Fruit fly (Drosophila melanogaster) whole organism, embryonic: ENCODE results near the gene CG9302.

Experiments
- Awh ChIP-seq: fragments of 200-800 bp; sonication (Bioruptor generic); IDR thresholded peaks from 2 replicates; pipeline ENCODE4, ENCODE4 v1.3.6; 2022; ENCODE audit warnings: missing biosample characterization, missing genetic modification characterization
- BEAF-32 ChIP-seq: fragments of 200-800 bp; sonication (Bioruptor generic); optimal IDR thresholded peaks from 3 replicates; lab custom pipeline; 2017; ENCODE audit warnings: missing biosample characterization, missing genetic modification characterization, mild to moderate bottlenecking, moderate library complexity, missing genetic modification reagents
- CG11398 ChIP-seq: fragments of 200-800 bp; sonication (Bioruptor generic); optimal IDR thresholded peaks from 2 replicates; lab custom pipeline; 2016; ENCODE audit warnings: missing biosample characterization, missing genetic modification characterization
- CG1233 ChIP-seq: fragments of 200-800 bp; sonication (Bioruptor generic); optimal IDR thresholded peaks from 4 replicates; lab custom pipeline; 2018; ENCODE audit warnings: missing biosample characterization, mild to moderate bottlenecking, missing genetic modification characterization
- CG13287 ChIP-seq: fragments of 200-800 bp; sonication (Bioruptor generic); IDR thresholded peaks from 2 replicates; pipeline ENCODE4 v1.3.6; 2022; ENCODE audit warnings: missing biosample characterization, missing genetic modification characterization; ENCODE audit not compliant: partially characterized antibody
- CG15011 ChIP-seq: fragments of 200-800 bp; sonication (Bioruptor generic); optimal IDR thresholded peaks from 3 replicates; lab custom pipeline; 2018; ENCODE audit warnings: missing biosample characterization, mild to moderate bottlenecking, missing genetic modification characterization
- CG15514 ChIP-seq: fragments of 200-800 bp; sonication (Bioruptor generic); optimal IDR thresholded peaks from 3 replicates; lab custom pipeline; 2017; ENCODE audit warnings: missing biosample characterization, missing genetic modification characterization, mild to moderate bottlenecking, moderate library complexity, missing genetic modification reagents
- CG17359 ChIP-seq: fragments of 200-800 bp; sonication (Bioruptor generic); optimal IDR thresholded peaks from 3 replicates; lab custom pipeline; 2018; ENCODE audit warnings: missing biosample characterization, mild to moderate bottlenecking, missing genetic modification characterization, moderate library complexity
- CG17568 ChIP-seq: fragments of 200-800 bp; sonication (Bioruptor generic); optimal IDR thresholded peaks from 2 replicates; lab custom pipeline; 2018; ENCODE audit warnings: missing biosample characterization, mild to moderate bottlenecking, missing genetic modification characterization, moderate library complexity
- CG2129 ChIP-seq: fragments of 200-800 bp; sonication (Bioruptor generic); IDR thresholded peaks from 2 replicates; pipeline ENCODE4 v1.3.6; 2022; ENCODE audit warnings: missing biosample characterization, missing genetic modification characterization; ENCODE audit not compliant: partially characterized antibody
- CG2202 ChIP-seq: fragments of 200-800 bp; sonication (Bioruptor generic); optimal IDR thresholded peaks from 2 replicates; lab custom pipeline; 2018; ENCODE audit warnings: missing biosample characterization, mild to moderate bottlenecking, missing genetic modification characterization
- CG30403 ChIP-seq: fragments of 200-800 bp; sonication (Bioruptor generic); optimal IDR thresholded peaks from 3 replicates; lab custom pipeline; 2016; ENCODE audit warnings: missing biosample characterization, missing genetic modification characterization
- CG4820 ChIP-seq: fragments of 200-800 bp; sonication (Bioruptor generic); optimal IDR thresholded peaks from 3 replicates; lab custom pipeline; 2016; ENCODE audit warnings: missing biosample characterization, missing genetic modification characterization
- CG4854 ChIP-seq: fragments of 200-800 bp; sonication (Bioruptor generic); optimal IDR thresholded peaks from 2 replicates; lab custom pipeline; 2016; ENCODE audit warnings: missing biosample characterization, missing genetic modification characterization, inconsistent platforms
- CG6272 ChIP-seq: fragments of 200-800 bp; sonication (Bioruptor generic); IDR thresholded peaks from 2 replicates; pipeline ENCODE4 v1.3.6; 2022; ENCODE audit warnings: missing biosample characterization, missing genetic modification characterization
- Dll ChIP-seq: fragments of 200-800 bp; sonication (Bioruptor generic); IDR thresholded peaks from 4 replicates; pipeline ENCODE4 v1.3.6; 2022; ENCODE audit warnings: missing biosample characterization, missing genetic modification characterization; ENCODE audit not compliant: partially characterized antibody
- Dp ChIP-seq: fragments of 200-800 bp; sonication (Bioruptor generic); optimal IDR thresholded peaks from 2 replicates; lab custom pipeline; 2018; ENCODE audit warnings: missing biosample characterization, mild to moderate bottlenecking, missing genetic modification characterization, moderate library complexity
- ERR ChIP-seq: fragments of 200-800 bp; sonication (Bioruptor generic); optimal IDR thresholded peaks from 2 replicates; lab custom pipeline; 2016; ENCODE audit warnings: missing biosample characterization, missing genetic modification characterization
- MESR4 ChIP-seq: fragments of 200-800 bp; sonication (Bioruptor generic); optimal IDR thresholded peaks from 2 replicates; lab custom pipeline; 2018; ENCODE audit warnings: missing biosample characterization, mild to moderate bottlenecking, missing genetic modification characterization, moderate library complexity
- Med ChIP-seq: fragments of 200-800 bp; sonication (Bioruptor generic); peaks from one replicate; lab custom pipeline; 2016; ENCODE audit warnings: missing biosample characterization, missing genetic modification characterization, mild to moderate bottlenecking, inconsistent platforms, moderate library complexity
- NK7.1 ChIP-seq: fragments of 200-800 bp; sonication (Bioruptor generic); optimal IDR thresholded peaks from 3 replicates; lab custom pipeline; 2016; ENCODE audit warnings: missing biosample characterization, missing genetic modification characterization
- Oli ChIP-seq: fragments of 200-800 bp; sonication (Bioruptor generic); optimal IDR thresholded peaks from 2 replicates; lab custom pipeline; 2018; ENCODE audit warnings: missing biosample characterization, mild to moderate bottlenecking, missing genetic modification characterization, moderate library complexity
- Pdp1 ChIP-seq, 2 experiments: fragments of 200-800 bp; sonication (Bioruptor generic); optimal IDR thresholded peaks; 3 replicates each; lab custom pipeline; 2016; ENCODE audit warnings: missing biosample characterization in 2 of 2, missing genetic modification characterization in 2 of 2, mild to moderate bottlenecking in 1 of 2, moderate library complexity in 1 of 2
- Side ChIP-seq: fragments of 200-800 bp; sonication (Bioruptor generic); optimal IDR thresholded peaks from 2 replicates; lab custom pipeline; 2016; ENCODE audit warnings: missing biosample characterization, missing genetic modification characterization
- Spps ChIP-seq: fragments of 200-800 bp; sonication (Bioruptor generic); optimal IDR thresholded peaks from 2 replicates; lab custom pipeline; 2018; ENCODE audit warnings: missing biosample characterization, mild to moderate bottlenecking, missing genetic modification characterization
- Sry-β ChIP-seq: fragments of 200-800 bp; sonication (Bioruptor generic); optimal IDR thresholded peaks from 2 replicates; lab custom pipeline; 2018; ENCODE audit warnings: missing biosample characterization, mild to moderate bottlenecking, missing genetic modification characterization, moderate library complexity
- ara ChIP-seq: fragments of 200-800 bp; sonication (Bioruptor generic); IDR thresholded peaks from 2 replicates; pipeline ENCODE4 v1.3.6; 2022; ENCODE audit warnings: missing biosample characterization, missing genetic modification characterization
- en ChIP-seq: fragments of 200-800 bp; sonication (Bioruptor generic); optimal IDR thresholded peaks from 2 replicates; lab custom pipeline; 2016; ENCODE audit warnings: missing biosample characterization, missing genetic modification characterization
- fd96Cb ChIP-seq: fragments of 200-800 bp; sonication (Bioruptor generic); optimal IDR thresholded peaks from 2 replicates; lab custom pipeline; 2018; ENCODE audit warnings: missing biosample characterization, mild to moderate bottlenecking, missing genetic modification characterization, moderate library complexity
- grau ChIP-seq: fragments of 200-800 bp; optimal IDR thresholded peaks from 3 replicates; lab custom pipeline; 2019; ENCODE audit warnings: missing biosample characterization, mild to moderate bottlenecking, missing genetic modification characterization, moderate library complexity
- grn ChIP-seq: fragments of 200-800 bp; sonication (Bioruptor generic); optimal IDR thresholded peaks from 3 replicates; lab custom pipeline; 2017; ENCODE audit warnings: missing biosample characterization, missing genetic modification characterization
- gro ChIP-seq: fragments of 200-800 bp; sonication (Bioruptor generic); optimal IDR thresholded peaks from 2 replicates; lab custom pipeline; 2016; ENCODE audit warnings: missing biosample characterization, missing genetic modification characterization
- hb ChIP-seq: fragments of 200-800 bp; sonication (Bioruptor generic); IDR thresholded peaks from 3 replicates; pipeline ENCODE4 v1.3.6; 2022; ENCODE audit warnings: missing biosample characterization, missing genetic modification characterization; ENCODE audit not compliant: partially characterized antibody
- knrl ChIP-seq: fragments of 200-800 bp; sonication (Bioruptor generic); IDR thresholded peaks from 3 replicates; pipeline ENCODE4 v1.3.6; 2022; ENCODE audit warnings: missing biosample characterization, missing genetic modification characterization; ENCODE audit not compliant: partially characterized antibody
- nerfin-2 ChIP-seq: fragments of 200-800 bp; sonication (Bioruptor generic); IDR thresholded peaks from 2 replicates; pipeline ENCODE4 v1.3.6; 2022; ENCODE audit warnings: missing biosample characterization, missing genetic modification characterization; ENCODE audit not compliant: partially characterized antibody
- nom ChIP-seq: fragments of 200-800 bp; sonication (Bioruptor generic); optimal IDR thresholded peaks from 2 replicates; lab custom pipeline; 2017; ENCODE audit warnings: missing biosample characterization, missing genetic modification characterization, mild to moderate bottlenecking, moderate library complexity, missing genetic modification reagents
- pzg ChIP-seq: fragments of 200-800 bp; sonication (Bioruptor generic); optimal IDR thresholded peaks from 3 replicates; lab custom pipeline; 2018; ENCODE audit warnings: missing biosample characterization, mild to moderate bottlenecking, missing genetic modification characterization, moderate library complexity
- ranshi ChIP-seq: fragments of 200-800 bp; sonication (Bioruptor generic); IDR thresholded peaks from 2 replicates; pipeline ENCODE4 v1.3.6; 2022; ENCODE audit warnings: missing biosample characterization, missing genetic modification characterization
- sima ChIP-seq: fragments of 200-800 bp; sonication (Bioruptor generic); optimal IDR thresholded peaks from 2 replicates; lab custom pipeline; 2016; ENCODE audit warnings: missing biosample characterization, missing genetic modification characterization
- slou ChIP-seq: fragments of 200-800 bp; sonication (Bioruptor generic); optimal IDR thresholded peaks from 3 replicates; lab custom pipeline; 2016; ENCODE audit warnings: missing biosample characterization, missing genetic modification characterization
- sna ChIP-seq: fragments of 200-800 bp; sonication (Bioruptor generic); IDR thresholded peaks from 2 replicates; pipeline ENCODE4 v1.3.6; 2022; ENCODE audit warnings: missing biosample characterization, missing genetic modification characterization; ENCODE audit not compliant: partially characterized antibody
- so ChIP-seq: fragments of 200-800 bp; sonication (Bioruptor generic); IDR thresholded peaks from 3 replicates; pipeline ENCODE4 v1.3.6; 2022; ENCODE audit warnings: missing biosample characterization, missing genetic modification characterization
- sug ChIP-seq: fragments of 200-800 bp; optimal IDR thresholded peaks from 2 replicates; lab custom pipeline; 2019; ENCODE audit warnings: missing biosample characterization, mild to moderate bottlenecking, missing genetic modification characterization, moderate library complexity
- tx ChIP-seq: fragments of 200-800 bp; sonication (Bioruptor generic); optimal IDR thresholded peaks from 2 replicates; lab custom pipeline; 2016; ENCODE audit warnings: missing biosample characterization, missing genetic modification characterization
- usp ChIP-seq: fragments of >200 bp; optimal IDR thresholded peaks from 2 replicates; lab custom pipeline; 2017; ENCODE audit warnings: missing biosample characterization, missing genetic modification characterization
- wdn ChIP-seq: fragments of 200-800 bp; sonication (Bioruptor generic); IDR thresholded peaks from 2 replicates; pipeline ENCODE4 v1.3.6; 2022; ENCODE audit warnings: missing biosample characterization, missing genetic modification characterization
- wor ChIP-seq: fragments of 200-800 bp; sonication (Bioruptor generic); IDR thresholded peaks from 2 replicates; pipeline ENCODE4 v1.3.6; 2022; ENCODE audit warnings: missing biosample characterization, missing genetic modification characterization
- yki ChIP-seq: fragments of >200 bp; optimal IDR thresholded peaks from 3 replicates; lab custom pipeline; 2018

CG9302 gene

DNA sequence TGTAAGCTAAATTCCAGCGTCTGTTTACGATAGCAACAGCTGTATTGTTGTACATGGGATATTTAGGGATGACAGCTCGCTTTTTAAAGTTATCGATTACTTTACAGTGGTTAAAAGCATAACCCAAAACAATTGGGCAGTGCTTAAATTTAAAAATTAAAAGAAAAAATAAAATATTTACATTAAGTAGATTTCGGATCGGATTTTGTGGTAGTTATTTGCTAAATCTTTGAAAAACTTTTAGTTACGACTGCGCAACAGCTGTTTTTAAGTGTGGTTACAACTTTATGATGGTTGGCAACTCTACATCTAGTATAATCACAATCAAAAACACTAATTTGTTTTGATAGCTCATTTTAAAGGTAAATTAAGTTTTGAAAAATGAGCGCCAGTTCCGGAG, 8.9 kb upstream of the CG9302 start, which contains the start of the genes Ing5 and CG7099 (continued):
- peak; percentile 96 for TF ChIP-seq CG4854 (GFP tag; lab: Kevin White, UChicago)
- peak; percentile 85 for TF ChIP-seq CG15011 (GFP tag; lab: Kevin White, UChicago)
- TF ChIP-seq MESR4, result peak; percentile 53
- TF ChIP-seq CG6272 (GFP tag; lab: Robert Waterston, UW), result peak; percentile 98
- peak; percentile 97 for TF ChIP-seq ranshi (GFP tag; lab: Robert Waterston, UW)
- peak; percentile 82 for TF ChIP-seq nom (GFP tag; lab: Kevin White, UChicago)
- TF ChIP-seq CG11398, result peak; percentile 60
- TF ChIP-seq slou, result peak; percentile 97
- TF ChIP-seq Side (GFP tag; lab: Kevin White, UChicago), result peak; percentile 83
- TF ChIP-seq Dll (GFP tag; lab: Robert Waterston, UW), result peak; percentile 77
- peak; percentile 96 for TF ChIP-seq CG17359 (tag; lab: Kevin White, UChicago)
- no peak for TF ChIP-seq yki (lab: Kevin White, UChicago)
- peak; percentile 60 for TF ChIP-seq en (GFP tag; lab: Kevin White, UChicago)
- peak; percentile 91 for TF ChIP-seq CG17568 (GFP tag; lab: Kevin White, UChicago)
- 0 out of 2 replicates have a peak, but pooled peaks have one; percentile 34 for TF ChIP-seq CG2129 (GFP tag; lab: Robert Waterston, UW)
- TF ChIP-seq NK7.1 (GFP tag; lab: Kevin White, UChicago), result peak; percentile 59
- peak; percentile 96 for TF ChIP-seq ara
- TF ChIP-seq wdn, result peak; percentile 92
- TF ChIP-seq fd96Cb, result peak; percentile 96
- TF ChIP-seq, all 482 proteins: peak for 441

DNA sequence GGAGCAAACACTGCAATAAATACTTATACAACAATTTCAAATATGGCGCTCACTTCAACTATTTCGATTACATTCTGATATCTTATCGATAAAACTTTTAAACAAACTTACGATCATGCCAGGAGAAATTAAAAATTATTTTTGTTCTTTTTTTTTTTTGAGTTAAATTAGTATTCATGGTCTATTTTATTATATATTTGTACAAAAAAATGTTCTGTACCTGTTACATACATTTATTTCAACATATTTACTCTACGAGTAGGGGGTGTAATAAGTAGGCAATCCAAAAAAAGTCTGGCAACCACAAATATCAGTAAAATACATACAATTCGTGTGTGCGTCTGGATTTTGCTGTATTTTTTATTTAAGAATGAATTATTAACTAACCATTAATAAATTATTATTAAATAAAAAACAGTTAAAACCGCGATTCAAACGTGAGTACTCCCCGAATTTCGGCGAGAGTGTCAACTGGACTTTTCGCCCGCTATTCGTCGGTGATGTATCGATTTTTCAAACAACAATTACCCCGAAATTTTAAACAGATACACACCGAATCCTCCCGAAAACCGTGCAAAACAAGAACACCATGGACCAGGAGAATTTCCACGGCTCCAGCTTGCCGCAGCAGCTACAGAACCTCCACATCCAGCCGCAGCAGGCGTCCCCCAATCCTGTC, 4.2 kb upstream of the CG9302 start, which contains the start of gene loqs:
Gene loqs, plus strand, starts transcription at position 302 of the 679 bp plus-strand sequence.
- TF ChIP-seq usp (no peak), NK7.1 (GFP tag; lab: Kevin White, UChicago) (no peak), CG2202 (tag; lab: Kevin White, UChicago) (no peak), Dp (GFP tag; lab: Kevin White, UChicago) (peak; percentile 77), CG1233 (GFP tag; lab: Kevin White, UChicago) (no peak), pzg (GFP tag; lab: Kevin White, UChicago) (peak; percentile 25), sug (tag; lab: Kevin White, UChicago) (peak; percentile 36), MESR4 (peak; percentile 55), CG30403 (GFP tag; lab: Kevin White, UChicago) (peak; percentile 18), Oli (tag; lab: Kevin White, UChicago) (no peak), nerfin-2 (GFP tag; lab: Robert Waterston, UW) (no peak), slou (no peak), CG4820 (GFP tag; lab: Kevin White, UChicago) (peak; percentile 22), Pdp1 (GFP tag; optimal IDR thresholded peaks at IDR 0.05; lab: Kevin White, UChicago) (peak in 1 of 2 experiments; percentile 36), ERR (no peak), BEAF-32 (GFP tag; lab: Kevin White, UChicago) (peak; percentile 45), knrl (GFP tag; lab: Robert Waterston, UW) (no peak; the same call in 2 of the 3 replicates), sima (no peak), sna (GFP tag; lab: Robert Waterston, UW) (no peak), Awh (GFP tag; lab: Robert Waterston, UW) (no peak), hb (GFP tag; lab: Robert Waterston, UW) (no peak), tx (no peak), Spps (tag; lab: Kevin White, UChicago) (no peak), Med (GFP tag; lab: Kevin White, UChicago) (peak; percentile 25), CG15514 (peak; percentile 18), so (no peak), grn (no peak), wor (GFP tag; lab: Robert Waterston, UW) (no peak), CG13287 (GFP tag; lab: Robert Waterston, UW) (peak; percentile 67), gro (no peak), Sry-β (GFP tag; lab: Kevin White, UChicago) (no peak), grau (tag; lab: Kevin White, UChicago) (peak; percentile 29)
